Worm (Caenorhabditis elegans) whole organism, midembryonic: ENCODE results near the gene atfs-1.

Experiments used
- T22C8.4 ChIP-seq: fragments of 200-800 bp; sonication (Bioruptor generic); IDR thresholded peaks from 2 replicates; pipeline ENCODE4 v1.3.6; 2022; ENCODE audit warnings: missing genetic modification characterization, missing compliant biosample characterization
- flt-1 ChIP-seq: fragments of 200-800 bp; sonication (Bioruptor generic); IDR thresholded peaks from 2 replicates; pipeline ENCODE4 v1.3.6; 2022; ENCODE audit warnings: missing genetic modification characterization, missing compliant biosample characterization
- ref-1 ChIP-seq: fragments of 200-800 bp; sonication (Bioruptor generic); conservative IDR thresholded peaks from 2 replicates; pipeline ENCODE4 v1.3.6; 2022; ENCODE audit warnings: missing genetic modification reagents, missing genetic modification characterization, missing compliant biosample characterization
- tab-1 ChIP-seq: fragments of 200-800 bp; sonication (Bioruptor generic); IDR thresholded peaks from 2 replicates; pipeline ENCODE4 v1.3.6; 2022; ENCODE audit warnings: missing genetic modification characterization, missing compliant biosample characterization

DNA sequence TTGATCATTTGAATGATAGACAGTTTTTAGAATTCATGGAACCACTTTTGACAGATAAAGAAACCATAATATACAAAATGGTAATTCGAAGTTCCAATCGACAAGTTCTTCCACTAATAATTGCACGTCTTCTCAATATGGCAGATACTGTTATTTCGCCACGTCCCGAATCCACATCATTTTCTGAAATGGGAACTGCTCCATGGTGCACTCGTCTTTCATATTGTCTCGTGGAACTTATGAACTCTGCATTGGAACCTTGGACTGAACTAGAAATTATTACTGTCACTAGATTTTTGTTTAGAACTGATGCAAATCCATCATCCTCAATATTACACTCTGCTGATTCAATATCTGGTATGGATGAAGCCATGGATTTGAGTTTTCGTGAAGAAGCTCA is 6.4 kb upstream of the atfs-1 start:
- TF ChIP-seq flt-1 (GFP tag; lab: Robert Waterston, UW) (no peak), ref-1 (GFP tag; lab: Robert Waterston, UW) (no peak), tab-1 (no peak), T22C8.4 (GFP tag; lab: Robert Waterston, UW) (no peak)
